Worm (Caenorhabditis elegans) whole organism, L4 larva: ENCODE data around the gene Y57G7A.6.

Experiments
- F37D6.2 ChIP-seq: sonication (generic microtip); optimal IDR thresholded peaks from 2 replicates; lab custom pipeline; 2016; ENCODE audit warnings: mild to moderate bottlenecking, missing genetic modification characterization, missing compliant biosample characterization
- F49E8.2 ChIP-seq: sonication (generic microtip); optimal IDR thresholded peaks from 2 replicates; lab custom pipeline; 2016; ENCODE audit warnings: missing compliant biosample characterization, mild to moderate bottlenecking, missing genetic modification characterization, borderline replicate concordance
- Y105C5A.15 ChIP-seq: fragments of 200-800 bp; sonication (Bioruptor generic); IDR thresholded peaks from 2 replicates; pipeline ENCODE4 v1.3.6; 2022; ENCODE audit warnings: missing genetic modification characterization, missing compliant biosample characterization
- Y48G9A.11 ChIP-seq: fragments of 200-800 bp; sonication (Bioruptor generic); IDR thresholded peaks from 2 replicates; pipeline ENCODE4 v1.3.6; 2022; ENCODE audit warnings: missing genetic modification reagents, missing genetic modification characterization, missing compliant biosample characterization
- ZK546.5 ChIP-seq, 2 experiments: sonication (generic microtip); optimal IDR thresholded peaks; 2 replicates each; lab custom pipeline; 2017; ENCODE audit warnings: missing biosample characterization in 2 of 2, missing genetic modification characterization in 2 of 2
- aha-1 ChIP-seq: fragments of 150-350 bp; peaks from one replicate; lab custom pipeline; 2014; ENCODE audit warnings: missing biosample characterization, missing genetic modification characterization
- ama-1 ChIP-seq: fragments of 150-350 bp; optimal IDR thresholded peaks from 2 replicates; lab custom pipeline; 2014; ENCODE audit warnings: inconsistent platforms, mixed read lengths
- ceh-28 ChIP-seq: fragments of 150-350 bp; optimal IDR thresholded peaks from 2 replicates; lab custom pipeline; 2014; ENCODE audit warnings: missing biosample characterization, missing genetic modification reagents, missing genetic modification characterization
- ces-1 ChIP-seq: fragments of 150-350 bp; sonication (generic microtip); optimal IDR thresholded peaks from 4 replicates; lab custom pipeline; 2014; ENCODE audit warnings: missing biosample characterization, missing genetic modification reagents, missing genetic modification characterization
- daf-8 ChIP-seq: fragments of 200-800 bp; sonication (Bioruptor generic); IDR thresholded peaks from 2 replicates; pipeline ENCODE4 v1.3.6; 2022; ENCODE audit warnings: missing genetic modification characterization, missing compliant biosample characterization
- dmd-8 ChIP-seq: fragments of 200-800 bp; sonication (Bioruptor generic); IDR thresholded peaks from 2 replicates; pipeline ENCODE4 v1.3.6; 2022; ENCODE audit warnings: missing genetic modification characterization, missing compliant biosample characterization
- dmd-9 ChIP-seq: fragments of 200-800 bp; sonication (Bioruptor generic); IDR thresholded peaks from 2 replicates; pipeline ENCODE4 v1.3.6; 2022; ENCODE audit warnings: missing genetic modification reagents, missing genetic modification characterization, missing compliant biosample characterization
- dve-1 ChIP-seq: sonication (generic microtip); optimal IDR thresholded peaks from 2 replicates; lab custom pipeline; 2017; ENCODE audit warnings: antibody characterized with exemption, mild to moderate bottlenecking, missing genetic modification characterization, missing compliant biosample characterization; ENCODE audit not compliant: insufficient read depth
- egl-27 ChIP-seq: sonication (generic microtip); optimal IDR thresholded peaks from 3 replicates; lab custom pipeline; 2017; ENCODE audit warnings: missing biosample characterization, missing genetic modification reagents, missing genetic modification characterization
- egl-43 ChIP-seq: fragments of 200-800 bp; sonication (Bioruptor generic); IDR thresholded peaks from 2 replicates; pipeline ENCODE4 v1.3.6; 2022; ENCODE audit warnings: missing genetic modification reagents, missing genetic modification characterization, missing compliant biosample characterization
- hif-1 ChIP-seq, 2 experiments: sonication (generic microtip); optimal IDR thresholded peaks; 2 replicates each; lab custom pipeline; 2016 to 2017; ENCODE audit warnings: missing compliant biosample characterization in 2 of 2, missing genetic modification characterization in 2 of 2, missing genetic modification reagents in 2 of 2, missing genotype in 2 of 2, mild to moderate bottlenecking in 1 of 2
- hmg-1.1 ChIP-seq: fragments of 200-800 bp; sonication (Bioruptor generic); IDR thresholded peaks from 2 replicates; pipeline ENCODE4 v1.3.6; 2022; ENCODE audit warnings: missing genetic modification reagents, missing genetic modification characterization, missing compliant biosample characterization
- lin-13 ChIP-seq: fragments of 150-350 bp; optimal IDR thresholded peaks from 2 replicates; lab custom pipeline; 2014; ENCODE audit warnings: missing biosample characterization, missing genetic modification reagents, missing genetic modification characterization
- lin-29 ChIP-seq: fragments of 200-800 bp; sonication (Bioruptor generic); IDR thresholded peaks from 2 replicates; pipeline ENCODE4 v1.3.6; 2022; ENCODE audit warnings: missing genetic modification reagents, missing genetic modification characterization, missing compliant biosample characterization
- lin-38 ChIP-seq: fragments of 200-800 bp; sonication (Bioruptor generic); IDR thresholded peaks from 2 replicates; pipeline ENCODE4 v1.3.6; 2022; ENCODE audit warnings: missing genetic modification reagents, missing genetic modification characterization, missing compliant biosample characterization
- lin-39 ChIP-seq: fragments of 150-350 bp; optimal IDR thresholded peaks from 2 replicates; lab custom pipeline; 2014; ENCODE audit warnings: missing biosample characterization, missing genetic modification reagents, missing genetic modification characterization
- madf-5 ChIP-seq, 2 experiments: fragments of 200-800 bp; sonication (Bioruptor generic); IDR thresholded peaks; 2 replicates each; pipeline ENCODE4 v1.3.6; 2022; ENCODE audit warnings: missing compliant biosample characterization in 2 of 2, missing genetic modification characterization in 2 of 2
- mdl-1 ChIP-seq, 2 experiments: fragments of 150-350 bp in 1 of 2; sonication (generic microtip) in 1 of 2; optimal IDR thresholded peaks; 2 replicates each; lab custom pipeline; 2014 to 2017; ENCODE audit warnings: missing biosample characterization in 2 of 2, missing genetic modification characterization in 2 of 2
- mep-1 ChIP-seq: fragments of 150-350 bp; sonication (generic microtip); optimal IDR thresholded peaks from 3 replicates; lab custom pipeline; 2014; ENCODE audit warnings: missing biosample characterization, missing genetic modification characterization
- nhr-10 ChIP-seq: fragments of 150-350 bp; optimal IDR thresholded peaks from 2 replicates; lab custom pipeline; 2014; ENCODE audit warnings: missing biosample characterization, missing genetic modification characterization
- nhr-111 ChIP-seq: fragments of 200-800 bp; sonication (Bioruptor generic); optimal IDR thresholded peaks from 2 replicates; lab custom pipeline; 2018; ENCODE audit warnings: mild to moderate bottlenecking, missing genetic modification characterization, missing compliant biosample characterization
- nhr-48 ChIP-seq: sonication (generic microtip); optimal IDR thresholded peaks from 2 replicates; lab custom pipeline; 2016; ENCODE audit warnings: mild to moderate bottlenecking, missing genetic modification characterization, missing compliant biosample characterization
- nhr-76 ChIP-seq: fragments of 150-350 bp; optimal IDR thresholded peaks from 2 replicates; lab custom pipeline; 2014; ENCODE audit warnings: missing biosample characterization, missing genetic modification characterization
- nhr-77 ChIP-seq: fragments of 150-350 bp; optimal IDR thresholded peaks from 2 replicates; lab custom pipeline; 2014; ENCODE audit warnings: missing biosample characterization, missing genetic modification characterization
- pha-4 ChIP-seq, 2 experiments: fragments of 150-350 bp in 1 of 2; fragments of 200-800 bp in 1 of 2; sonication (Bioruptor generic) in 1 of 2; IDR thresholded peaks in 1 of 2; optimal IDR thresholded peaks in 1 of 2; 2 replicates each; pipeline versions ENCODE4 v1.3.6 to Lab custom; 2014 to 2022; ENCODE audit warnings: missing genetic modification characterization in 2 of 2, missing genetic modification reagents in 2 of 2, missing biosample characterization in 1 of 2, missing compliant biosample characterization in 1 of 2
- pqm-1 ChIP-seq: sonication (generic microtip); optimal IDR thresholded peaks from 2 replicates; lab custom pipeline; 2017; ENCODE audit warnings: missing biosample characterization, missing genetic modification characterization
- rbr-2 ChIP-seq: sonication (generic microtip); optimal IDR thresholded peaks from 2 replicates; lab custom pipeline; 2016; ENCODE audit warnings: missing genotype, missing genetic modification characterization, missing compliant biosample characterization
- set-16 ChIP-seq: fragments of 200-800 bp; sonication (Bioruptor generic); IDR thresholded peaks from 2 replicates; pipeline ENCODE4 v1.3.6; 2022; ENCODE audit warnings: missing genetic modification reagents, missing genetic modification characterization, missing compliant biosample characterization
- skn-1 ChIP-seq: fragments of 150-350 bp; optimal IDR thresholded peaks from 2 replicates; lab custom pipeline; 2014; ENCODE audit warnings: missing biosample characterization, missing genetic modification characterization
- spr-1 ChIP-seq: sonication (generic microtip); optimal IDR thresholded peaks from 2 replicates; lab custom pipeline; 2016; ENCODE audit warnings: mild to moderate bottlenecking, missing genetic modification characterization, missing compliant biosample characterization
- spr-3 ChIP-seq: fragments of 200-800 bp; sonication (Bioruptor generic); optimal IDR thresholded peaks from 2 replicates; lab custom pipeline; 2018; ENCODE audit warnings: mild to moderate bottlenecking, missing genetic modification characterization, missing compliant biosample characterization
- tag-97 ChIP-seq: fragments of 200-800 bp; sonication (Bioruptor generic); IDR thresholded peaks from 2 replicates; pipeline ENCODE4 v1.3.6; 2022; ENCODE audit warnings: missing genetic modification characterization, missing compliant biosample characterization
- unc-130 ChIP-seq: sonication (generic microtip); optimal IDR thresholded peaks from 2 replicates; lab custom pipeline; 2016; ENCODE audit warnings: missing genetic modification reagents, missing genetic modification characterization, missing compliant biosample characterization
- unc-39 ChIP-seq: sonication (generic microtip); optimal IDR thresholded peaks from 2 replicates; lab custom pipeline; 2017; ENCODE audit warnings: missing biosample characterization, missing genetic modification characterization
- unc-62 ChIP-seq, 3 experiments: fragments of 150-350 bp in 1 of 3; sonication (generic microtip); optimal IDR thresholded peaks in 2 of 3; peaks in 1 of 3; 1 replicate in 1 of 3; 2 replicates in 2 of 3; lab custom pipeline; 2014 to 2017; ENCODE audit warnings: missing biosample characterization in 3 of 3, missing genetic modification characterization in 3 of 3, missing genetic modification reagents in 3 of 3, missing genotype in 1 of 3
- vab-7 ChIP-seq: fragments of 200-800 bp; sonication (Bioruptor generic); IDR thresholded peaks from 2 replicates; pipeline ENCODE4 v1.3.6; 2022; ENCODE audit warnings: missing genetic modification reagents, missing genetic modification characterization, missing compliant biosample characterization
- zfp-3 ChIP-seq: fragments of 200-800 bp; sonication (Bioruptor generic); conservative IDR thresholded peaks from 2 replicates; pipeline ENCODE4 v1.3.6; 2022; ENCODE audit warnings: missing genetic modification reagents, missing genetic modification characterization, missing compliant biosample characterization

Y57G7A.6 gene

ce11 chrII:1323190-1323651, 37.8 kb upstream of the Y57G7A.6 start (continued):
- TF ChIP-seq Y48G9A.11 = 0 out of 2 replicates have a peak, but pooled peaks have one; percentile 10
- peak; percentile 21 for TF ChIP-seq unc-130 (GFP tag; lab: Kevin White, UChicago)
- TF ChIP-seq ZK546.5 (tag; optimal IDR thresholded peaks at IDR 0.05; lab: Kevin White, UChicago) = peak in 1 of 2 experiments; percentile 29
- no peak for TF ChIP-seq daf-8 (GFP tag; lab: Robert Waterston, UW)
- TF ChIP-seq lin-39 (tag; lab: Kevin White, UChicago) = no peak
- peak; percentile 20; the same call in 1 of the 2 replicates for TF ChIP-seq pha-4 (GFP tag; IDR thresholded peaks at IDR 0.05; lab: Robert Waterston, UW)
- TF ChIP-seq pha-4 (tag; optimal IDR thresholded peaks at IDR 0.05; lab: Kevin White, UChicago) = no peak
- no peak for TF ChIP-seq skn-1 (tag; lab: Kevin White, UChicago)
- TF ChIP-seq aha-1 (tag; lab: Kevin White, UChicago) = peak; percentile 94
- TF ChIP-seq dve-1 (tag; lab: Kevin White, UChicago) = peak; percentile 14
- peak; percentile 80 for TF ChIP-seq F49E8.2
- peak; percentile 37 for TF ChIP-seq rbr-2 (tag; lab: Kevin White, UChicago)
- TF ChIP-seq unc-39 (tag; lab: Kevin White, UChicago) = no peak
- no peak for TF ChIP-seq vab-7 (GFP tag; lab: Robert Waterston, UW)
- TF ChIP-seq unc-62 (GFP tag; optimal IDR thresholded peaks at IDR 0.05 in 1 of 2; lab: Kevin White, UChicago) = peak in 1 of 2 experiments; percentile 62
- TF ChIP-seq unc-62 (tag; optimal IDR thresholded peaks at IDR 0.05; lab: Kevin White, UChicago) = no peak
- peak; percentile 66 for TF ChIP-seq hmg-1.1 (GFP tag; lab: Robert Waterston, UW)
- TF ChIP-seq hif-1 (tag; optimal IDR thresholded peaks at IDR 0.05; lab: Kevin White, UChicago) = peak in 1 of 2 experiments; percentile 12
- TF ChIP-seq F37D6.2 = peak; percentile 22
- peak; percentile 72 for TF ChIP-seq mep-1 (tag; lab: Kevin White, UChicago)
- peak; percentile 77 for TF ChIP-seq ces-1 (GFP tag; lab: Kevin White, UChicago)

DNA sequence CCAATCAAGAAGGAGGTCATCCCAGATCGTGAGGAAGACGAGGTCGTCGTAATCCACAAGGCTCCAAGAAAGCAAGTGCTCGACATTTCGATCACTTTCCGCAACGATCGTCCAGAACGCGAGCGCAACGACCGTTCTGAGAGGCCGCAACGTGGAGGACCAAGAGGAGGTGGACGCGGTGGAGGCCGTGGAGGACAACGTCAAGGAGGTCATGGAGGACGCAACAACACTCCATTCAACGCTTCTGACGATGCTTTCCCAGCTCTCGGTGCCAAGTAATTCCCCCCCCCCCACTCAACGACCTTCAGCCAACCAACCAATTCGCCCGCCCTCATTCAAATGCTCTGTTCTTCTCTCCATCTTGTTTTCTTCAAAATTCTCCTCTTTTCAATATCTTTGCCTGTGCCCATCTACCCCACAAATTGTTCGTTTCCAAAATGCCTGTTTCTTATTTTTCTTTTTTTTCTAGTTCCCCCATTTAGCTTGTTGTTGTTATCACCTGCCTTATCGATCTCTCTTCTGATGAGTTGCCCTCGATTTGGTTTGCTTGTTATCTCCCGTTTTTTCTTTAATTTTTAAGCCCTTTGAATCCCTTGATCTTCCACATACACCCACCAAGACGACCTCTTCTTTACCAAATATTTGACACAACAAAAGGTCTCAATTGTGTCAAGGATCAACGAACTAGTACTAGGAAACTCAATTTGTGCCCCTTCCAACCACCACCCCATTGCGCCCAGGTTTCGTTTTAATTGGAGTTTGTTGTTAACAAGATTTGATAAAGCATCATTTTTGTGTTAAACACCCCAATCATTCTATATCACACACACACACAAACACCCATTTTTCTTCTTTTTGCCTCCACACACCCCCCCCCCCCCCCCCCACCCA, 37.1 kb upstream of the Y57G7A.6 start:
- 0 out of 4 replicates have a peak, but pooled peaks of 1 of the 2 experiments have one; percentile 53 for TF ChIP-seq madf-5 (GFP tag; IDR thresholded peaks at IDR 0.05; lab: Robert Waterston, UW)
- no peak for TF ChIP-seq spr-3
- peak; percentile 34 for TF ChIP-seq aha-1 (tag; lab: Kevin White, UChicago)
- peak; percentile 6 for TF ChIP-seq lin-13 (GFP tag; lab: Kevin White, UChicago)
- TF ChIP-seq Y105C5A.15 (GFP tag; lab: Robert Waterston, UW) = 0 out of 2 replicates have a peak, but pooled peaks have one; percentile 10
- TF ChIP-seq nhr-76 (tag; lab: Kevin White, UChicago) = no peak
- no peak for TF ChIP-seq nhr-77 (tag; lab: Kevin White, UChicago)
- TF ChIP-seq egl-27 (tag; lab: Kevin White, UChicago) = no peak
- peak; percentile 55 for TF ChIP-seq set-16 (GFP tag; lab: Robert Waterston, UW)

DNA sequence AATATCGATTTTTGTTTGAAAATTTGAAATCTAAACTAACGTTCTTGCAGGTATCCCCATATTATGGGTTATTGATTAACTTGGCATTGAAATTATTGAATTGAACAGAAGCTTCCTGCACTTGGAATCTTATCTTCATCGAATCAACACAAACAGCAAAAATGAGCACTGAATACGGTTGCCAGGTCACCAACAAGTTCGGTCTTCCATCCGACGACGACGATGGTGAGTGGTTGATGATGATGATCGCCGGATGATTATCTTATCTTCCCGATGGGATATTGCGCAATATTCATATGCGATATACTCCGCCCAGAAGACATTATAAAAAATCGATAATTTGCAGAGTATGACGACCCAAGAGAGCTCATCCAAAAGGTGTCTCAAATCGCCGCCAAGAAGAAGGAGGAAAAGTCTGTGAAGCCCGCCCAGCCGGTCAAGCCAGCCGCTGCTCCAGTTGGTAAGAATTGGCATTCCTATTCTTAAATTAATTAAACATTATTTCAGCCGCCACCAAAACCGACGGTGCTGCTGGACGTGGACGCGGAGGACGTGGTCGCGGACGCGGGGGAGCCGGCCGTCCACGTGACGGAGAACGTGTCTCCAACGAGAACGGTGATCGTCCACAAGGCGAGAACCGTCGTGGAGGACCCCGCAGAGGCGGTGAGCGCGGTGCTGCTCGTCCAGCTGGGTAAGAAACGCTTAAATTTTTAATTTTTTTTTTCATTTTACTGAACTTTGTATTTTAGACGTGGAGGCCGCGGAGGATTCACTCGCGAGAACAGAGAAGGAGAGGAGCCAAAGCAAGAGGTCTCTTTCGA, 35.8 kb upstream of the Y57G7A.6 start, which contains the start of gene vig-1:
vig-1 (plus strand) TSS at position 51 of the 821 bp plus-strand sequence.
- TF ChIP-seq spr-1 (tag; lab: Kevin White, UChicago) (no peak), set-16 (GFP tag; lab: Robert Waterston, UW) (peak; percentile 92), mdl-1 (tag; optimal IDR thresholded peaks at IDR 0.05; lab: Kevin White, UChicago) (no peak), daf-8 (GFP tag; lab: Robert Waterston, UW) (0 out of 2 replicates have a peak, but pooled peaks have one; percentile 11), ceh-28 (peak; percentile 49), lin-38 (no peak), nhr-10 (tag; lab: Kevin White, UChicago) (no peak), hif-1 (tag; optimal IDR thresholded peaks at IDR 0.05; lab: Kevin White, UChicago) (no peak), nhr-48 (tag; lab: Kevin White, UChicago) (no peak), madf-5 (GFP tag; IDR thresholded peaks at IDR 0.05; lab: Robert Waterston, UW) (0 out of 4 replicates have a peak, but pooled peaks of 1 of the 2 experiments have one; percentile 5), egl-43 (GFP tag; lab: Robert Waterston, UW) (no peak), dmd-8 (GFP tag; lab: Robert Waterston, UW) (no peak), tag-97 (GFP tag; lab: Robert Waterston, UW) (no peak), zfp-3 (GFP tag; lab: Robert Waterston, UW) (0 out of 2 replicates have a peak, but pooled peaks have one; percentile 24), dmd-9 (no peak), lin-29 (no peak), nhr-111 (GFP tag; lab: Kevin White, UChicago) (no peak), ama-1 (lab: Kevin White, UChicago) (no peak), pqm-1 (tag; lab: Kevin White, UChicago) (no peak)
